Worm (Caenorhabditis elegans) whole organism, L2 larva: Measurements from ENCODE around the gene bath-26.
"Not testable (repeated sequence)": the region's sequence is repeated elsewhere in the genome, so short reads cannot be mapped to it uniquely, and the experiment has no call there.

Experiments used
- F13H6.1 ChIP-seq: sonication (generic microtip); optimal IDR thresholded peaks from 2 replicates; lab custom pipeline; 2016; ENCODE audit warnings: missing genetic modification characterization, missing compliant biosample characterization
- Y55F3AM.14 ChIP-seq: fragments of 200-800 bp; sonication (Bioruptor generic); optimal IDR thresholded peaks from 2 replicates; lab custom pipeline; 2018; ENCODE audit warnings: mild to moderate bottlenecking, missing genetic modification characterization, missing compliant biosample characterization
- alr-1 ChIP-seq: fragments of 150-350 bp; optimal IDR thresholded peaks from 2 replicates; lab custom pipeline; 2014; ENCODE audit warnings: missing biosample characterization, missing genetic modification characterization
- aly-2 ChIP-seq: fragments of 150-350 bp; optimal IDR thresholded peaks from 2 replicates; lab custom pipeline; 2014; ENCODE audit warnings: missing biosample characterization, missing genetic modification characterization
- ama-1 ChIP-seq: fragments of 150-350 bp; optimal IDR thresholded peaks from 2 replicates; lab custom pipeline; 2018; ENCODE audit warnings: inconsistent platforms
- ceh-82 ChIP-seq: fragments of 150-350 bp; optimal IDR thresholded peaks from 2 replicates; lab custom pipeline; 2014; ENCODE audit warnings: missing biosample characterization, missing genetic modification characterization
- crh-2 ChIP-seq: sonication (generic microtip); optimal IDR thresholded peaks from 2 replicates; lab custom pipeline; 2017; ENCODE audit warnings: missing biosample characterization, missing genetic modification characterization
- dmd-4 ChIP-seq: sonication (generic microtip); optimal IDR thresholded peaks from 2 replicates; lab custom pipeline; 2017; ENCODE audit warnings: missing biosample characterization, missing genetic modification characterization
- elt-1 ChIP-seq: fragments of 150-350 bp; optimal IDR thresholded peaks from 2 replicates; lab custom pipeline; 2014; ENCODE audit warnings: missing biosample characterization, missing genetic modification characterization
- elt-3 ChIP-seq: sonication (generic microtip); optimal IDR thresholded peaks from 2 replicates; lab custom pipeline; 2017; ENCODE audit warnings: missing biosample characterization, missing genetic modification characterization
- gmeb-1 ChIP-seq: fragments of 150-350 bp; optimal IDR thresholded peaks from 2 replicates; lab custom pipeline; 2014; ENCODE audit warnings: missing biosample characterization, missing genetic modification characterization
- lin-11 ChIP-seq: fragments of 150-350 bp; sonication (generic microtip); optimal IDR thresholded peaks from 2 replicates; lab custom pipeline; 2014; ENCODE audit warnings: missing biosample characterization, missing genetic modification characterization, inconsistent platforms, mixed read lengths
- lin-39 ChIP-seq: fragments of 150-350 bp; optimal IDR thresholded peaks from 2 replicates; lab custom pipeline; 2014; ENCODE audit warnings: missing biosample characterization, missing genetic modification reagents, missing genetic modification characterization
- lsy-2 ChIP-seq, 2 experiments: fragments of 150-350 bp in 1 of 2; sonication (generic microtip) in 1 of 2; optimal IDR thresholded peaks; 2 replicates each; lab custom pipeline; 2014 to 2017; ENCODE audit warnings: missing biosample characterization in 2 of 2, missing genetic modification characterization in 2 of 2
- mab-5 ChIP-seq: fragments of 150-350 bp; optimal IDR thresholded peaks from 2 replicates; lab custom pipeline; 2014; ENCODE audit warnings: missing biosample characterization, missing genetic modification characterization
- mbf-1 ChIP-seq: sonication (generic microtip); optimal IDR thresholded peaks from 2 replicates; lab custom pipeline; 2017; ENCODE audit warnings: missing biosample characterization, missing genetic modification characterization
- nhr-12 ChIP-seq: fragments of 150-350 bp; optimal IDR thresholded peaks from 2 replicates; lab custom pipeline; 2014; ENCODE audit warnings: missing biosample characterization, missing genetic modification characterization
- nhr-129 ChIP-seq: fragments of 150-350 bp; optimal IDR thresholded peaks from 2 replicates; lab custom pipeline; 2014; ENCODE audit warnings: missing biosample characterization, missing genetic modification characterization
- nhr-21 ChIP-seq: fragments of 150-350 bp; optimal IDR thresholded peaks from 2 replicates; lab custom pipeline; 2014; ENCODE audit warnings: missing biosample characterization, missing genetic modification characterization
- nhr-23 ChIP-seq: fragments of 150-350 bp; optimal IDR thresholded peaks from 2 replicates; lab custom pipeline; 2014; ENCODE audit warnings: missing biosample characterization, missing genetic modification reagents, missing genetic modification characterization
- nhr-237 ChIP-seq: fragments of 150-350 bp; optimal IDR thresholded peaks from 2 replicates; lab custom pipeline; 2014; ENCODE audit warnings: missing biosample characterization, missing genetic modification characterization
- peb-1 ChIP-seq: fragments of 150-350 bp; optimal IDR thresholded peaks from 2 replicates; lab custom pipeline; 2014; ENCODE audit warnings: missing biosample characterization, missing genetic modification characterization
- skn-1 ChIP-seq: sonication (generic microtip); optimal IDR thresholded peaks from 2 replicates; lab custom pipeline; 2017; ENCODE audit warnings: missing biosample characterization, missing genetic modification characterization
- sma-3 ChIP-seq: sonication (generic microtip); optimal IDR thresholded peaks from 2 replicates; lab custom pipeline; 2016; ENCODE audit warnings: missing genetic modification reagents, missing genetic modification characterization, missing compliant biosample characterization
- sma-9 ChIP-seq, 2 experiments: fragments of 150-350 bp in 1 of 2; sonication (generic microtip) in 1 of 2; optimal IDR thresholded peaks; 2 replicates each; lab custom pipeline; 2014 to 2016; ENCODE audit warnings: missing genetic modification characterization in 2 of 2, mild to moderate bottlenecking in 1 of 2, missing biosample characterization in 1 of 2, missing compliant biosample characterization in 1 of 2, missing genetic modification reagents in 1 of 2, moderate library complexity in 1 of 2
- unc-39 ChIP-seq: fragments of 150-350 bp; optimal IDR thresholded peaks from 2 replicates; lab custom pipeline; 2014; ENCODE audit warnings: missing biosample characterization, missing genetic modification characterization
- unc-62 ChIP-seq: fragments of 150-350 bp; optimal IDR thresholded peaks from 2 replicates; lab custom pipeline; 2014; ENCODE audit warnings: missing biosample characterization, missing genetic modification reagents, missing genetic modification characterization
- ztf-1 ChIP-seq: fragments of 200-800 bp; sonication (Bioruptor generic); conservative IDR thresholded peaks from 2 replicates; pipeline ENCODE4 v1.3.6; 2022; ENCODE audit warnings: missing genetic modification characterization, missing compliant biosample characterization
- ztf-4 ChIP-seq: fragments of 150-350 bp; optimal IDR thresholded peaks from 2 replicates; lab custom pipeline; 2014; ENCODE audit warnings: missing biosample characterization, missing genetic modification characterization

Gene bath-26

ce11 chrII:1567646-1568045 lies 32.9 kb downstream of the bath-26 start, which contains the start of gene K05F6.8:
Gene K05F6.8, minus strand, starts transcription at chrII:1567746.
- no peak for TF ChIP-seq nhr-23 (tag; lab: Kevin White, UChicago)
- TF ChIP-seq Y55F3AM.14 (GFP tag; lab: Kevin White, UChicago): no peak
- no peak for TF ChIP-seq nhr-12
- no peak for TF ChIP-seq aly-2 (tag; lab: Kevin White, UChicago)
- no peak for TF ChIP-seq lsy-2 (tag; optimal IDR thresholded peaks at IDR 0.05; lab: Kevin White, UChicago)
- TF ChIP-seq F13H6.1 (tag; lab: Kevin White, UChicago): no peak
- no peak for TF ChIP-seq ama-1 (lab: Kevin White, UChicago)
- TF ChIP-seq elt-1 (tag; lab: Kevin White, UChicago): no peak

ce11 chrII:1561863-1562262 lies 38.7 kb downstream of the bath-26 start, which contains the start of gene K05F6.14:
Gene K05F6.14, plus strand, starts transcription at chrII:1562163.
- no peak for TF ChIP-seq lin-39 (tag; lab: Kevin White, UChicago)
- TF ChIP-seq skn-1: no peak
- no peak for TF ChIP-seq dmd-4 (tag; lab: Kevin White, UChicago)
- no peak for TF ChIP-seq ztf-4
- TF ChIP-seq unc-39 (tag; lab: Kevin White, UChicago): no peak
- TF ChIP-seq Y55F3AM.14 (GFP tag; lab: Kevin White, UChicago): no peak
- no peak for TF ChIP-seq unc-62 (GFP tag; lab: Kevin White, UChicago)
- no peak for TF ChIP-seq nhr-237 (tag; lab: Kevin White, UChicago)
- TF ChIP-seq alr-1 (tag; lab: Kevin White, UChicago): no peak
- TF ChIP-seq lin-11: no peak
- no peak for TF ChIP-seq mab-5 (tag; lab: Kevin White, UChicago)
- TF ChIP-seq ztf-1 (GFP tag; lab: Robert Waterston, UW): no peak
- no peak for TF ChIP-seq lsy-2 (tag; optimal IDR thresholded peaks at IDR 0.05; lab: Kevin White, UChicago)
- no peak for TF ChIP-seq elt-3
- TF ChIP-seq, all 48 proteins: peak for 0

- TF ChIP-seq mbf-1 (tag; lab: Kevin White, UChicago) (no peak), aly-2 (tag; lab: Kevin White, UChicago) (no peak), mab-5 (tag; lab: Kevin White, UChicago) (no peak), crh-2 (tag; lab: Kevin White, UChicago) (no peak), peb-1 (tag; lab: Kevin White, UChicago) (no peak), nhr-23 (tag; lab: Kevin White, UChicago) (no peak), alr-1 (tag; lab: Kevin White, UChicago) (no peak)
Observed at ce11 chrII:1560839-1561238, 39.7 kb downstream of the bath-26 start.

DNA sequence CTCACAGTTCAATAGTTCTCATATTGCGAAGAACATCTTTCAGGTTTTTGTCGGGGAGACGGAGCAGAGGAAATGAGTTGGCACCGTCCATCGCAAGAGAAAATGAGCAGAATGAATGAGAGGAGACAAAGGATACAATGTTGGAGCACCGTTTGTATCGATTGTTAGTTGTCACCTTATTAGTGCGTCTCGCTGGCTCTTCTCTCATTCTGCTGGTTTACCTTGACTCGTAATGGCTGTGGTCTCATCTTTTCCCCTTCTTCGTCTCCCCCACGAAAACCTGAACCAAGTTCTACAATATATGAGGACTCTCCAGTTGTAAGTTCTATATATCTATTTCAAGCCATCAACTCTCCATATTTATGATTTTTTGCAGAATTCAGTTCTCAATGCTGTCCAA lies 44.3 kb downstream of the bath-26 start, which contains the start of the genes fbxb-54 and fbxb-50:
Gene fbxb-54, minus strand, starts transcription at position 101 of the 400 bp plus-strand sequence.
Gene fbxb-50, plus strand, starts transcription at position 227 of the 400 bp plus-strand sequence.
- TF ChIP-seq mbf-1 (tag; lab: Kevin White, UChicago); aly-2 (tag; lab: Kevin White, UChicago); ztf-1 (GFP tag; lab: Robert Waterston, UW): not testable (repeated sequence)
- TF ChIP-seq, all 48 proteins: peak for 0; not testable (repeated sequence) for 48

ce11 chrII:1550501-1550900 lies 50.1 kb downstream of the bath-26 start, which contains the start of the genes fbxb-52 and fbxb-51:
Gene fbxb-52, minus strand, starts transcription at chrII:1550601.
Gene fbxb-51, plus strand, starts transcription at chrII:1550712.
- TF ChIP-seq alr-1 (tag; lab: Kevin White, UChicago): no peak
- TF ChIP-seq gmeb-1 (tag; lab: Kevin White, UChicago): no peak
- no peak for TF ChIP-seq nhr-21 (tag; lab: Kevin White, UChicago)
- no peak for TF ChIP-seq Y55F3AM.14 (GFP tag; lab: Kevin White, UChicago)
- TF ChIP-seq unc-62 (GFP tag; lab: Kevin White, UChicago): no peak
- TF ChIP-seq elt-3: no peak
- no peak for TF ChIP-seq nhr-237 (tag; lab: Kevin White, UChicago)
- no peak for TF ChIP-seq crh-2 (tag; lab: Kevin White, UChicago)
- no peak for TF ChIP-seq sma-9 (GFP tag; optimal IDR thresholded peaks at IDR 0.05; lab: Kevin White, UChicago)
- no peak for TF ChIP-seq sma-9 (tag; optimal IDR thresholded peaks at IDR 0.05; lab: Kevin White, UChicago)
- TF ChIP-seq ama-1 (lab: Kevin White, UChicago): no peak
- no peak for TF ChIP-seq nhr-129 (tag; lab: Kevin White, UChicago)
- no peak for TF ChIP-seq sma-3 (GFP tag; lab: Kevin White, UChicago)
- TF ChIP-seq ceh-82 (tag; lab: Kevin White, UChicago): no peak
